Fruit fly (Drosophila melanogaster) whole organism, wandering third instar larva: ENCODE results near the gene CG3638.

Source experiments
- br ChIP-seq: fragments of 200-800 bp; sonication (Bioruptor generic); optimal IDR thresholded peaks from 2 replicates; lab custom pipeline; 2016; ENCODE audit warnings: missing biosample characterization, missing genetic modification characterization
- dsf ChIP-seq: sonication (Bioruptor generic); optimal IDR thresholded peaks from 2 replicates; lab custom pipeline; 2016; ENCODE audit warnings: missing biosample characterization, missing genetic modification characterization, borderline replicate concordance
- foxo ChIP-seq, 2 experiments: fragments of 200-800 bp; sonication (Bioruptor generic); optimal IDR thresholded peaks; 2 replicates in 1 of 2; 3 replicates in 1 of 2; lab custom pipeline; 2016 to 2017; ENCODE audit warnings: missing biosample characterization in 2 of 2, missing genetic modification characterization in 2 of 2
- fru ChIP-seq: fragments of 200-800 bp; sonication (Bioruptor generic); optimal IDR thresholded peaks from 3 replicates; lab custom pipeline; 2016; ENCODE audit warnings: missing biosample characterization, mild to moderate bottlenecking, missing genetic modification characterization

DNA sequence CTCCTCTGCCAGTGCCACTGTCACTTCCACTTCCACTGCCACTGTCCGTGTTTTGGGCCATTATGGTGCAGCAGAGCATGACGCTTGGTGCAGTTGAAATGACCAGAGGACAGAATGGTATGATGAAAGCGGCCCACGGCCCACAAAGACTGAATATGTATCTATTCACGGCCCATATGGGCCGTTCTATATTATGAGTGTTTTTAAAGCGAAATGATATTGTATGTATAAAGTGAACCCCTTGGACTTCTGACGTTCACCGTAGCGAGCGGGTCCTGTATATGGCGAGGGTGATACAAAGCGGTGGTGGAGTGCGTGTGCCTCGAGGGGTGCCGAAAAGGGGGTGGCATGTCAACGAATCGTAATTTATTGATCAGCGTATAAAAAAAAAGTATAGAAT lies 33.2 kb upstream of the CG3638 start:
- TF ChIP-seq br (GFP tag; lab: Kevin White, UChicago) (peak; percentile 33), foxo (GFP tag; optimal IDR thresholded peaks at IDR 0.05; lab: Kevin White, UChicago) (peak in 1 of 2 experiments; percentile 48), fru (peak; percentile 35), dsf (GFP tag; lab: Kevin White, UChicago) (no peak)
